Worm (Caenorhabditis elegans) whole organism, L1 larva: Measurements from ENCODE around the gene ecps-1.

Source experiments
- Y116A8C.19 ChIP-seq: sonication (generic microtip); optimal IDR thresholded peaks from 2 replicates; lab custom pipeline; 2016; ENCODE audit warnings: missing compliant biosample characterization, missing genetic modification characterization, borderline replicate concordance
- ceh-63 ChIP-seq: fragments of 200-800 bp; sonication (Bioruptor generic); optimal IDR thresholded peaks from 2 replicates; lab custom pipeline; 2018; ENCODE audit warnings: mild to moderate bottlenecking, missing genetic modification characterization, missing compliant biosample characterization
- ceh-82 ChIP-seq, 3 experiments: fragments of 150-350 bp in 1 of 3; sonication (generic microtip) in 2 of 3; optimal IDR thresholded peaks; 2 replicates each; lab custom pipeline; 2014 to 2017; ENCODE audit warnings: missing biosample characterization in 3 of 3, missing genetic modification characterization in 3 of 3
- dpl-1 ChIP-seq, 3 experiments: fragments of 150-350 bp in 2 of 3; sonication (generic microtip) in 1 of 3; optimal IDR thresholded peaks; 2 replicates each; lab custom pipeline; 2014 to 2017; ENCODE audit warnings: missing biosample characterization in 3 of 3, missing genetic modification characterization in 3 of 3, missing genetic modification reagents in 3 of 3
- efl-1 ChIP-seq, 4 experiments: fragments of 150-350 bp; optimal IDR thresholded peaks in 3 of 4; peaks in 1 of 4; 1 replicate in 1 of 4; 2 replicates in 3 of 4; lab custom pipeline; 2014; ENCODE audit warnings: missing biosample characterization in 2 of 4, missing genetic modification characterization in 2 of 4, missing genetic modification reagents in 2 of 4
- efl-3 ChIP-seq: fragments of 200-800 bp; sonication (Bioruptor generic); optimal IDR thresholded peaks from 2 replicates; lab custom pipeline; 2018; ENCODE audit warnings: mild to moderate bottlenecking, missing genetic modification characterization, missing compliant biosample characterization
- egl-27 ChIP-seq, 2 experiments: fragments of 150-350 bp in 1 of 2; sonication (generic microtip); optimal IDR thresholded peaks; 3 replicates each; lab custom pipeline; 2017 to 2018; ENCODE audit warnings: missing biosample characterization in 2 of 2, missing genetic modification characterization in 2 of 2, missing genetic modification reagents in 2 of 2
- elt-3 ChIP-seq, 6 experiments: fragments of 150-350 bp in 1 of 6; sonication (generic microtip); optimal IDR thresholded peaks; 2 replicates each; lab custom pipeline; 2017 to 2018; ENCODE audit warnings: missing biosample characterization in 6 of 6, missing genetic modification characterization in 6 of 6, inconsistent platforms in 1 of 6
- ets-5 ChIP-seq: fragments of 200-800 bp; sonication (Bioruptor generic); IDR thresholded peaks from 2 replicates; pipeline ENCODE4 v1.3.6; 2022; ENCODE audit warnings: missing genetic modification characterization, missing compliant biosample characterization
- fkh-4 ChIP-seq: sonication (generic microtip); optimal IDR thresholded peaks from 2 replicates; lab custom pipeline; 2016; ENCODE audit warnings: missing compliant biosample characterization, missing genetic modification characterization, borderline replicate concordance
- irx-1 ChIP-seq: sonication (generic microtip); optimal IDR thresholded peaks from 2 replicates; lab custom pipeline; 2016; ENCODE audit warnings: missing genetic modification characterization, missing compliant biosample characterization
- isw-1 ChIP-seq: fragments of 200-800 bp; sonication (Bioruptor generic); IDR thresholded peaks from 2 replicates; pipeline ENCODE4 v1.3.6; 2022; ENCODE audit warnings: missing genetic modification characterization, missing compliant biosample characterization
- lin-39 ChIP-seq: fragments of 150-350 bp; optimal IDR thresholded peaks from 2 replicates; lab custom pipeline; 2014; ENCODE audit warnings: missing biosample characterization, missing genetic modification reagents, missing genetic modification characterization
- mdl-1 ChIP-seq, 2 experiments: fragments of 150-350 bp; optimal IDR thresholded peaks; 2 replicates each; lab custom pipeline; 2014 to 2017; ENCODE audit warnings: missing biosample characterization in 2 of 2, missing genetic modification characterization in 2 of 2, inconsistent platforms in 1 of 2
- mep-1 ChIP-seq: fragments of 150-350 bp; optimal IDR thresholded peaks from 2 replicates; lab custom pipeline; 2014; ENCODE audit warnings: missing biosample characterization, missing genetic modification characterization
- nhr-11 ChIP-seq: fragments of 150-350 bp; optimal IDR thresholded peaks from 2 replicates; lab custom pipeline; 2014; ENCODE audit warnings: missing biosample characterization, missing genetic modification characterization
- nhr-19 ChIP-seq: fragments of 200-800 bp; sonication (Bioruptor generic); conservative IDR thresholded peaks from 2 replicates; pipeline ENCODE4 v1.3.6; 2022; ENCODE audit warnings: missing genetic modification characterization, missing compliant biosample characterization
- nhr-20 ChIP-seq: sonication (generic microtip); optimal IDR thresholded peaks from 2 replicates; lab custom pipeline; 2016; ENCODE audit warnings: mild to moderate bottlenecking, missing genetic modification characterization, missing compliant biosample characterization
- pag-3 ChIP-seq: sonication (generic microtip); optimal IDR thresholded peaks from 2 replicates; lab custom pipeline; 2017; ENCODE audit warnings: missing genetic modification characterization, mild to moderate bottlenecking, missing compliant biosample characterization, antibody characterized with exemption, borderline replicate concordance; ENCODE audit not compliant: insufficient read depth
- pax-3 ChIP-seq: fragments of 200-800 bp; sonication (Bioruptor generic); optimal IDR thresholded peaks from 2 replicates; lab custom pipeline; 2018; ENCODE audit warnings: mild to moderate bottlenecking, missing genetic modification characterization, moderate library complexity, missing compliant biosample characterization
- pqm-1 ChIP-seq: sonication (generic microtip); optimal IDR thresholded peaks from 3 replicates; lab custom pipeline; 2017; ENCODE audit warnings: missing biosample characterization, missing genetic modification characterization
- skn-1 ChIP-seq: fragments of 150-350 bp; optimal IDR thresholded peaks from 2 replicates; lab custom pipeline; 2014; ENCODE audit warnings: missing biosample characterization, missing genetic modification characterization
- snu-23 ChIP-seq: sonication (generic microtip); optimal IDR thresholded peaks from 2 replicates; lab custom pipeline; 2016; ENCODE audit warnings: missing genetic modification characterization, missing compliant biosample characterization
- sox-4 ChIP-seq: sonication (generic microtip); optimal IDR thresholded peaks from 2 replicates; lab custom pipeline; 2016; ENCODE audit warnings: missing genetic modification characterization, missing compliant biosample characterization
- sptf-1 ChIP-seq: fragments of 150-350 bp; optimal IDR thresholded peaks from 2 replicates; lab custom pipeline; 2014; ENCODE audit warnings: missing biosample characterization, missing genetic modification characterization
- sup-37 ChIP-seq: fragments of 200-800 bp; sonication (Bioruptor generic); optimal IDR thresholded peaks from 2 replicates; lab custom pipeline; 2018; ENCODE audit warnings: mild to moderate bottlenecking, missing genetic modification characterization, missing compliant biosample characterization
- tbx-2 ChIP-seq: sonication (generic microtip); optimal IDR thresholded peaks from 2 replicates; lab custom pipeline; 2016; ENCODE audit warnings: missing genetic modification characterization, missing compliant biosample characterization
- tlp-1 ChIP-seq: fragments of 150-350 bp; optimal IDR thresholded peaks from 2 replicates; lab custom pipeline; 2014; ENCODE audit warnings: missing biosample characterization, missing genetic modification characterization
- xbp-1 ChIP-seq: sonication (generic microtip); optimal IDR thresholded peaks from 2 replicates; lab custom pipeline; 2016; ENCODE audit warnings: missing genetic modification characterization, missing compliant biosample characterization
- zag-1 ChIP-seq: fragments of 150-350 bp; optimal IDR thresholded peaks from 2 replicates; lab custom pipeline; 2014; ENCODE audit warnings: missing biosample characterization, missing genetic modification characterization
- ztf-11 ChIP-seq, 2 experiments: sonication (generic microtip); optimal IDR thresholded peaks; 2 replicates each; lab custom pipeline; 2016 to 2017; ENCODE audit warnings: missing genetic modification characterization in 2 of 2, missing biosample characterization in 1 of 2, missing compliant biosample characterization in 1 of 2
- ztf-4 ChIP-seq: fragments of 150-350 bp; optimal IDR thresholded peaks from 2 replicates; lab custom pipeline; 2014; ENCODE audit warnings: missing biosample characterization, missing genetic modification characterization

The ecps-1 gene

DNA sequence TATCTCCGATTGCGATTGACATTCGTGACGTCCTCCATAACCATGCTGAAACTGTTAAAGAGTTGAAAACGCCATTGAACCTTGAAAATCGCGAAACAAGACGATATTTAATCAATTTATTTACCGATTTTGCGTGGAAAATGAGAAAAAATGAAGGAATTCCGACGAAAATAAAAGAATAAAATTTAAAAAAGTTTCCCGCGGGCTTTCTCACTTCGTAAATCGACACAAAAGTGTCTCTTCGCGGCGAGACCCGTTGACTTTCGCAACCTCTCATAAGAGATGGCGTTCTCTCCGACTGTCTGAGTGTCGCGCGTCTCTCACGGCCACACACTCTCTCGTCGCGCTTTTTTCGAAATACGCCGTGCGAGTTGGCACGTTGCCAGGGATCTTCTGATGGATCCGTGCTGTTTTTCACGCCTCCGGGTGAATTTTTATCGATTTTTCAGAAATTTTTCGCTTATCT is 53.1 kb downstream of the ecps-1 start, which contains the start of gene hat-1 (continued):
- TF ChIP-seq tbx-2 (tag; lab: Kevin White, UChicago) (peak; percentile 97), skn-1 (peak; percentile 93), nhr-20 (peak; percentile 97), pax-3 (peak; percentile 94), dpl-1 (GFP tag; optimal IDR thresholded peaks at IDR 0.05; lab: Kevin White, UChicago) (peak; percentile 92 to 95 (median 94)), nhr-19 (GFP tag; lab: Robert Waterston, UW) (peak; percentile 97), tlp-1 (tag; lab: Kevin White, UChicago) (no peak), egl-27 (tag; optimal IDR thresholded peaks at IDR 0.05; lab: Kevin White, UChicago) (peak in 1 of 2 experiments; percentile 7), sox-4 (peak; percentile 83), mdl-1 (tag; optimal IDR thresholded peaks at IDR 0.05; lab: Kevin White, UChicago) (peak in 1 of 2 experiments; percentile 85), Y116A8C.19 (tag; lab: Kevin White, UChicago) (no peak), snu-23 (GFP tag; lab: Kevin White, UChicago) (peak; percentile 98), elt-3 (tag; optimal IDR thresholded peaks at IDR 0.05; lab: Kevin White, UChicago) (peak in 3 of 6 experiments; percentile 71 to 95 (median 91)), isw-1 (GFP tag; lab: Robert Waterston, UW) (peak; percentile 98), zag-1 (tag; lab: Kevin White, UChicago) (no peak), mep-1 (tag; lab: Kevin White, UChicago) (peak; percentile 95), sup-37 (GFP tag; lab: Kevin White, UChicago) (peak; percentile 87), pqm-1 (no peak), ceh-63 (GFP tag; lab: Kevin White, UChicago) (no peak), xbp-1 (peak; percentile 97), sptf-1 (tag; lab: Kevin White, UChicago) (no peak), irx-1 (tag; lab: Kevin White, UChicago) (peak; percentile 94), ets-5 (GFP tag; lab: Robert Waterston, UW) (no peak), nhr-11 (tag; lab: Kevin White, UChicago) (peak; percentile 91), efl-3 (GFP tag; lab: Kevin White, UChicago) (peak; percentile 54), efl-1 (optimal IDR thresholded peaks at IDR 0.05; lab: Kevin White, UChicago) (peak; percentile 95 to 97), efl-1 (GFP tag; optimal IDR thresholded peaks at IDR 0.05 in 1 of 2; lab: Kevin White, UChicago) (peak; percentile 90 to 99), lin-39 (tag; lab: Kevin White, UChicago) (peak; percentile 95), fkh-4 (tag; lab: Kevin White, UChicago) (peak; percentile 76), pag-3 (tag; lab: Kevin White, UChicago) (peak; percentile 57), ceh-82 (tag; optimal IDR thresholded peaks at IDR 0.05; lab: Kevin White, UChicago) (peak; percentile 95 to 97 (median 96)), ztf-4 (tag; lab: Kevin White, UChicago) (peak; percentile 90)

DNA sequence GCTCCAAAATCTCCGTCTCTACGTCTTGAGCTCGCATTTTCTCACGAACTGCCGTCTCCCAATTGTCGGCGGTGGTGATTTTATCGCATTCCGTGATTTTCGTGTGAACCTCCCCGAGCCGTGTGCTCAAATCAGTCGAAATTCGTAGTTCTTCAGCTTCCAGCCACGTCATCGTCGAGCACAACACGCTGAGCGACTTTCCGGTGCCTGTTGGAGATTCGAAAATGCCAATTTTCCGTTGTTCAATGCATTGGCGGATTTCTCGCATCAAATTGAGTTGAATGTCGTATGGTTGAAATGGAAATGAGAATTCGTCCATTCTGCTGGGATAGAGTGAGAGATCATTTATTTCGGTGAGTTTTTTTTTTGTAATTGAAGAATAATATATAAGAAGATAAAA is 55.4 kb downstream of the ecps-1 start, which contains the start of the genes M03C11.3 and chl-1:
Gene M03C11.3 (plus strand): TSS at position 153 of the 400 bp plus-strand sequence.
Gene chl-1 (minus strand): TSS at position 323 of the 400 bp plus-strand sequence.
- TF ChIP-seq efl-1 (optimal IDR thresholded peaks at IDR 0.05; lab: Kevin White, UChicago) (no peak), efl-1 (GFP tag; optimal IDR thresholded peaks at IDR 0.05 in 1 of 2; lab: Kevin White, UChicago) (peak in 1 of 2 experiments; percentile 91), ztf-11 (tag; optimal IDR thresholded peaks at IDR 0.05; lab: Kevin White, UChicago) (no peak)
